Fruit fly (Drosophila melanogaster): ENCODE measurements around the gene CG3061.

The CG3061 gene

DNA sequence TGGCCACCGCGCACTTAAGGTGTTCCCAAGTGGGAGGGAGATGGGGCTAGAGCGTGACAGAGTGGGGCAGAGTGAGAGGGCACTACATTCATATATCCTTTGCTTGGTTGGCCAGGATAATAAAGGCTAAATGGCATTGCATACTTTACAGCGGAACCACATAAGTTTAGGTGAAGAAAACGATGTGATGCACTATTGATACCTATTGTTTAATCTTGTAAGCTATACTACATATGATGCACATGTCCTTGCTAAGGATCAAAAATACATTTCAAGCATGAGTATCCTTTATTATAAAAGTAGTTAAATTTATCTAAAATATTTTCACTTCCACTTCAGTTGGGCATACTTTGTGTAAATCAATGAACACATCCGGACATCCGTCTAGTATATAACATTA, 8.9 kb downstream of the CG3061 start (continued):
- TF ChIP-seq Sox102F (GFP tag; optimal IDR thresholded peaks at IDR 0.05) (peak; percentile 5), ss (GFP tag; optimal IDR thresholded peaks at IDR 0.05) (no peak), dac (GFP tag; optimal IDR thresholded peaks at IDR 0.05) (no peak), CG3032 (tag; optimal IDR thresholded peaks at IDR 0.05) (no peak), Eip78C (GFP tag) (peak; percentile 49), CG9139 (GFP tag; optimal IDR thresholded peaks at IDR 0.05) (no peak), vri (GFP tag; optimal IDR thresholded peaks at IDR 0.05) (no peak), CG34406 (GFP tag; optimal IDR thresholded peaks at IDR 0.05) (peak; percentile 22), CG6808 (GFP tag; optimal IDR thresholded peaks at IDR 0.05) (no peak), CG31627 (GFP tag; optimal IDR thresholded peaks at IDR 0.05) (peak; percentile 29), Eip75B (GFP tag; optimal IDR thresholded peaks at IDR 0.05) (no peak), Smox (GFP tag; optimal IDR thresholded peaks at IDR 0.05) (no peak), CG6276 (GFP tag; optimal IDR thresholded peaks at IDR 0.05) (no peak), CG6792 (GFP tag; optimal IDR thresholded peaks at IDR 0.05) (no peak), topi (GFP tag; optimal IDR thresholded peaks at IDR 0.05) (no peak), CG4318 (GFP tag; optimal IDR thresholded peaks at IDR 0.05) (no peak), CG8119 (GFP tag; IDR thresholded peaks at IDR 0.05) (no peak), spab (GFP tag; optimal IDR thresholded peaks at IDR 0.05) (no peak), Lpt (GFP tag; optimal IDR thresholded peaks at IDR 0.05) (no peak), Eip93F (GFP tag; optimal IDR thresholded peaks at IDR 0.05) (no peak), Blimp-1 (GFP tag; optimal IDR thresholded peaks at IDR 0.05) (no peak), cyc (GFP tag; optimal IDR thresholded peaks at IDR 0.05) (no peak), net (GFP tag; optimal IDR thresholded peaks at IDR 0.05) (no peak), CG15336 (GFP tag; IDR thresholded peaks at IDR 0.05) (no peak), CG8632 (GFP tag; optimal IDR thresholded peaks at IDR 0.05) (no peak), CG10631 (GFP tag; optimal IDR thresholded peaks at IDR 0.05) (no peak), CG16779 (tag; optimal IDR thresholded peaks at IDR 0.05) (no peak), CG1621 (tag; optimal IDR thresholded peaks at IDR 0.05) (no peak)

DNA sequence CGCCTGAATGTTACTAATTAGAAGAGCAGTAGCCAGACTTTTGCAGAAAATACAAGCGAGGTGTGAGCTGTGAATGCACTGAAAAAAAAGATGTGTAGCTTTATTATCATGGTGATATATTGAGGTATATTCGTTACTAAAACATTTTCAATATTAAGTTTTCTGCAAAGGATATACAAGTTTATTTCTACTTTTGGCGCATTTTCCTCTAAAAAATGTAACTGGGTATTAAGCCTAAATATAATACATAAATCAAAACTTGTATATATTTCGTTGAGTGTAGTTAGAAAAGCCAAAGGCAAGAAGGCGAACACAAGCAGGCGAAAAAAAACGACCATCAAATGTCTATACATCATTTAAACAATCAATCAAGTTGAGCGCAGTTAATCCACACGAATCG, 9.5 kb downstream of the CG3061 start:
- TF ChIP-seq spab (GFP tag; optimal IDR thresholded peaks at IDR 0.05) (no peak), Eip78C (GFP tag) (peak; percentile 57), CG4318 (GFP tag; optimal IDR thresholded peaks at IDR 0.05) (no peak)

- TF ChIP-seq fkh (GFP tag; optimal IDR thresholded peaks at IDR 0.05) (peak; percentile 19), CG11762 (GFP tag; optimal IDR thresholded peaks at IDR 0.05; ENCODE audit: insufficient read depth) (no peak)
Measured at dm6 chr3R:14044361-14044860, 12.2 kb downstream of the CG3061 start.

dm6 chr3R:14048702-14049142, 16.6 kb downstream of the CG3061 start:
- TF ChIP-seq CG6163 (GFP tag; IDR thresholded peaks at IDR 0.05) (no peak), dac (GFP tag; optimal IDR thresholded peaks at IDR 0.05) (no peak), CG6276 (GFP tag; optimal IDR thresholded peaks at IDR 0.05) (peak; percentile 22), dsx (GFP tag; optimal IDR thresholded peaks at IDR 0.05; ENCODE audit: poor library complexity, severe bottlenecking) (peak; percentile 58), ss (GFP tag; optimal IDR thresholded peaks at IDR 0.05) (peak; percentile 20 to 45), Hr39 (GFP tag; optimal IDR thresholded peaks at IDR 0.05) (peak; percentile 23), CG6792 (GFP tag; optimal IDR thresholded peaks at IDR 0.05) (peak; percentile 77), Sox15 (GFP tag; optimal IDR thresholded peaks at IDR 0.05) (peak; percentile 51), CG8632 (GFP tag; optimal IDR thresholded peaks at IDR 0.05) (peak; percentile 82), esn (GFP tag; optimal IDR thresholded peaks at IDR 0.05) (peak; percentile 70), CG6854 (GFP tag; optimal IDR thresholded peaks at IDR 0.05) (no peak), CG3032 (tag; optimal IDR thresholded peaks at IDR 0.05) (peak; percentile 63), fd59A (GFP tag; optimal IDR thresholded peaks at IDR 0.05) (peak; percentile 26), Blimp-1 (GFP tag; optimal IDR thresholded peaks at IDR 0.05) (peak; percentile 33), CG10669 (GFP tag; optimal IDR thresholded peaks at IDR 0.05) (peak; percentile 47), CG16779 (tag; optimal IDR thresholded peaks at IDR 0.05) (peak; percentile 50), CG8319 (GFP tag; optimal IDR thresholded peaks at IDR 0.05) (peak; percentile 4), net (GFP tag; optimal IDR thresholded peaks at IDR 0.05) (peak; percentile 49), CG1621 (tag; optimal IDR thresholded peaks at IDR 0.05) (no peak), Eip93F (GFP tag; optimal IDR thresholded peaks at IDR 0.05) (peak; percentile 3), CG15336 (GFP tag; IDR thresholded peaks at IDR 0.05) (peak; percentile 56), CG11294 (GFP tag; IDR thresholded peaks at IDR 0.05) (no peak), CG6808 (GFP tag; optimal IDR thresholded peaks at IDR 0.05) (peak; percentile 44), Ets21C (GFP tag; optimal IDR thresholded peaks at IDR 0.05) (no peak), OdsH (GFP tag; optimal IDR thresholded peaks at IDR 0.05) (peak; percentile 82), CG4318 (GFP tag; optimal IDR thresholded peaks at IDR 0.05) (peak; percentile 40), Eip78C (GFP tag) (peak; percentile 81), svp (GFP tag) (peak; percentile 88), CG31627 (GFP tag; optimal IDR thresholded peaks at IDR 0.05) (peak; percentile 53), lz (GFP tag; optimal IDR thresholded peaks at IDR 0.05) (peak; percentile 49)
